Worm (Caenorhabditis elegans) whole organism, L2 larva: ENCODE results near the gene F25F2.1.

Source experiments
- C34F6.9 ChIP-seq: fragments of 150-350 bp; optimal IDR thresholded peaks from 2 replicates; lab custom pipeline; 2014; ENCODE audit warnings: missing biosample characterization, missing genetic modification characterization
- F13H6.1 ChIP-seq: sonication (generic microtip); optimal IDR thresholded peaks from 2 replicates; lab custom pipeline; 2016; ENCODE audit warnings: missing genetic modification characterization, missing compliant biosample characterization
- R02D3.7 ChIP-seq: fragments of 150-350 bp; optimal IDR thresholded peaks from 2 replicates; lab custom pipeline; 2014; ENCODE audit warnings: missing biosample characterization, missing genetic modification characterization
- Y55F3AM.14 ChIP-seq: fragments of 200-800 bp; sonication (Bioruptor generic); optimal IDR thresholded peaks from 2 replicates; lab custom pipeline; 2018; ENCODE audit warnings: mild to moderate bottlenecking, missing genetic modification characterization, missing compliant biosample characterization
- alr-1 ChIP-seq: fragments of 150-350 bp; optimal IDR thresholded peaks from 2 replicates; lab custom pipeline; 2014; ENCODE audit warnings: missing biosample characterization, missing genetic modification characterization
- aly-2 ChIP-seq: fragments of 150-350 bp; optimal IDR thresholded peaks from 2 replicates; lab custom pipeline; 2014; ENCODE audit warnings: missing biosample characterization, missing genetic modification characterization
- ama-1 ChIP-seq: fragments of 150-350 bp; optimal IDR thresholded peaks from 2 replicates; lab custom pipeline; 2018; ENCODE audit warnings: inconsistent platforms
- blmp-1 ChIP-seq: sonication (generic microtip); optimal IDR thresholded peaks from 2 replicates; lab custom pipeline; 2017; ENCODE audit warnings: missing genetic modification characterization, mild to moderate bottlenecking, missing compliant biosample characterization, antibody characterized with exemption, moderate library complexity; ENCODE audit not compliant: insufficient read depth
- crh-2 ChIP-seq: sonication (generic microtip); optimal IDR thresholded peaks from 2 replicates; lab custom pipeline; 2017; ENCODE audit warnings: missing biosample characterization, missing genetic modification characterization
- egl-27 ChIP-seq: sonication (generic microtip); optimal IDR thresholded peaks from 3 replicates; lab custom pipeline; 2017; ENCODE audit warnings: missing biosample characterization, missing genetic modification reagents, missing genetic modification characterization
- elt-1 ChIP-seq: fragments of 150-350 bp; optimal IDR thresholded peaks from 2 replicates; lab custom pipeline; 2014; ENCODE audit warnings: missing biosample characterization, missing genetic modification characterization
- elt-3 ChIP-seq: sonication (generic microtip); optimal IDR thresholded peaks from 2 replicates; lab custom pipeline; 2017; ENCODE audit warnings: missing biosample characterization, missing genetic modification characterization
- fos-1 ChIP-seq: fragments of 150-350 bp; optimal IDR thresholded peaks from 2 replicates; lab custom pipeline; 2014; ENCODE audit warnings: missing biosample characterization, missing genetic modification characterization
- gmeb-1 ChIP-seq: fragments of 150-350 bp; optimal IDR thresholded peaks from 2 replicates; lab custom pipeline; 2014; ENCODE audit warnings: missing biosample characterization, missing genetic modification characterization
- lin-11 ChIP-seq: fragments of 150-350 bp; sonication (generic microtip); optimal IDR thresholded peaks from 2 replicates; lab custom pipeline; 2014; ENCODE audit warnings: missing biosample characterization, missing genetic modification characterization, inconsistent platforms, mixed read lengths
- lin-13 ChIP-seq: fragments of 150-350 bp; optimal IDR thresholded peaks from 2 replicates; lab custom pipeline; 2014; ENCODE audit warnings: missing biosample characterization, missing genetic modification reagents, missing genetic modification characterization
- lin-39 ChIP-seq: fragments of 150-350 bp; optimal IDR thresholded peaks from 2 replicates; lab custom pipeline; 2014; ENCODE audit warnings: missing biosample characterization, missing genetic modification reagents, missing genetic modification characterization
- lsy-2 ChIP-seq, 2 experiments: fragments of 150-350 bp in 1 of 2; sonication (generic microtip) in 1 of 2; optimal IDR thresholded peaks; 2 replicates each; lab custom pipeline; 2014 to 2017; ENCODE audit warnings: missing biosample characterization in 2 of 2, missing genetic modification characterization in 2 of 2
- mab-5 ChIP-seq: fragments of 150-350 bp; optimal IDR thresholded peaks from 2 replicates; lab custom pipeline; 2014; ENCODE audit warnings: missing biosample characterization, missing genetic modification characterization
- mdl-1 ChIP-seq, 2 experiments: fragments of 150-350 bp in 1 of 2; sonication (generic microtip) in 1 of 2; optimal IDR thresholded peaks; 2 replicates each; lab custom pipeline; 2017; ENCODE audit warnings: missing biosample characterization in 2 of 2, missing genetic modification characterization in 2 of 2
- nhr-10 ChIP-seq: sonication (generic microtip); optimal IDR thresholded peaks from 2 replicates; lab custom pipeline; 2017; ENCODE audit warnings: missing biosample characterization, missing genetic modification characterization
- nhr-12 ChIP-seq: fragments of 150-350 bp; optimal IDR thresholded peaks from 2 replicates; lab custom pipeline; 2014; ENCODE audit warnings: missing biosample characterization, missing genetic modification characterization
- nhr-129 ChIP-seq: fragments of 150-350 bp; optimal IDR thresholded peaks from 2 replicates; lab custom pipeline; 2014; ENCODE audit warnings: missing biosample characterization, missing genetic modification characterization
- nhr-21 ChIP-seq: fragments of 150-350 bp; optimal IDR thresholded peaks from 2 replicates; lab custom pipeline; 2014; ENCODE audit warnings: missing biosample characterization, missing genetic modification characterization
- nhr-23 ChIP-seq: fragments of 150-350 bp; optimal IDR thresholded peaks from 2 replicates; lab custom pipeline; 2014; ENCODE audit warnings: missing biosample characterization, missing genetic modification reagents, missing genetic modification characterization
- nhr-237 ChIP-seq: fragments of 150-350 bp; optimal IDR thresholded peaks from 2 replicates; lab custom pipeline; 2014; ENCODE audit warnings: missing biosample characterization, missing genetic modification characterization
- nhr-25 ChIP-seq: fragments of 150-350 bp; sonication (generic microtip); optimal IDR thresholded peaks from 3 replicates; lab custom pipeline; 2014; ENCODE audit warnings: missing biosample characterization, missing genetic modification characterization
- nhr-6 ChIP-seq: fragments of 150-350 bp; optimal IDR thresholded peaks from 2 replicates; lab custom pipeline; 2014; ENCODE audit warnings: missing biosample characterization, missing genetic modification characterization
- nhr-77 ChIP-seq: fragments of 150-350 bp; optimal IDR thresholded peaks from 2 replicates; lab custom pipeline; 2014; ENCODE audit warnings: missing biosample characterization, missing genetic modification characterization
- peb-1 ChIP-seq: fragments of 150-350 bp; optimal IDR thresholded peaks from 2 replicates; lab custom pipeline; 2014; ENCODE audit warnings: missing biosample characterization, missing genetic modification characterization
- sem-4 ChIP-seq: fragments of 150-350 bp; optimal IDR thresholded peaks from 2 replicates; lab custom pipeline; 2014; ENCODE audit warnings: missing biosample characterization, missing genetic modification reagents, missing genetic modification characterization
- skn-1 ChIP-seq: sonication (generic microtip); optimal IDR thresholded peaks from 2 replicates; lab custom pipeline; 2017; ENCODE audit warnings: missing biosample characterization, missing genetic modification characterization
- sma-3 ChIP-seq: sonication (generic microtip); optimal IDR thresholded peaks from 2 replicates; lab custom pipeline; 2016; ENCODE audit warnings: missing genetic modification reagents, missing genetic modification characterization, missing compliant biosample characterization
- sma-9 ChIP-seq, 2 experiments: fragments of 150-350 bp in 1 of 2; sonication (generic microtip) in 1 of 2; optimal IDR thresholded peaks; 2 replicates each; lab custom pipeline; 2014 to 2016; ENCODE audit warnings: missing genetic modification characterization in 2 of 2, mild to moderate bottlenecking in 1 of 2, missing biosample characterization in 1 of 2, missing compliant biosample characterization in 1 of 2, missing genetic modification reagents in 1 of 2, moderate library complexity in 1 of 2
- snpc-4 ChIP-seq: fragments of 150-350 bp; optimal IDR thresholded peaks from 2 replicates; lab custom pipeline; 2014; ENCODE audit warnings: missing biosample characterization, missing genetic modification characterization
- unc-39 ChIP-seq: fragments of 150-350 bp; optimal IDR thresholded peaks from 2 replicates; lab custom pipeline; 2014; ENCODE audit warnings: missing biosample characterization, missing genetic modification characterization
- unc-55 ChIP-seq: fragments of 150-350 bp; sonication (generic microtip); optimal IDR thresholded peaks from 3 replicates; lab custom pipeline; 2014; ENCODE audit warnings: missing biosample characterization, missing genetic modification reagents, missing genetic modification characterization
- unc-62 ChIP-seq: fragments of 150-350 bp; optimal IDR thresholded peaks from 2 replicates; lab custom pipeline; 2014; ENCODE audit warnings: missing biosample characterization, missing genetic modification reagents, missing genetic modification characterization
- zag-1 ChIP-seq: fragments of 150-350 bp; optimal IDR thresholded peaks from 2 replicates; lab custom pipeline; 2014; ENCODE audit warnings: missing biosample characterization, missing genetic modification characterization
- ztf-11 ChIP-seq: sonication (generic microtip); optimal IDR thresholded peaks from 2 replicates; lab custom pipeline; 2017; ENCODE audit warnings: missing biosample characterization, missing genetic modification characterization

F25F2.1 gene

ce11 chrIII:4548739-4549138 lies 40.1 kb downstream of the F25F2.1 start, which contains the start of gene M88.4:
TSS of gene M88.4 (plus strand) at chrIII:4549039.
- TF ChIP-seq unc-55 (GFP tag; lab: Kevin White, UChicago): no peak
- no peak for TF ChIP-seq unc-39 (tag; lab: Kevin White, UChicago)
- TF ChIP-seq lin-39 (tag; lab: Kevin White, UChicago): no peak
- TF ChIP-seq skn-1 (tag; lab: Kevin White, UChicago): no peak
- TF ChIP-seq lin-11 (tag; lab: Kevin White, UChicago): no peak
- TF ChIP-seq blmp-1 (tag; lab: Kevin White, UChicago): no peak

- TF ChIP-seq gmeb-1 (peak; percentile 49), nhr-25 (peak; percentile 56), lsy-2 (tag; optimal IDR thresholded peaks at IDR 0.05; lab: Kevin White, UChicago) (peak in 1 of 2 experiments; percentile 71), fos-1 (tag; lab: Kevin White, UChicago) (peak; percentile 83), aly-2 (no peak), nhr-10 (tag; lab: Kevin White, UChicago) (no peak), mab-5 (tag; lab: Kevin White, UChicago) (peak; percentile 17), F13H6.1 (tag; lab: Kevin White, UChicago) (peak; percentile 83), unc-39 (tag; lab: Kevin White, UChicago) (no peak), nhr-21 (tag; lab: Kevin White, UChicago) (peak; percentile 24), zag-1 (tag; lab: Kevin White, UChicago) (peak; percentile 32), sma-3 (GFP tag; lab: Kevin White, UChicago) (peak; percentile 46), crh-2 (peak; percentile 71), lin-11 (tag; lab: Kevin White, UChicago) (peak; percentile 37), nhr-6 (tag; lab: Kevin White, UChicago) (no peak), lin-13 (GFP tag; lab: Kevin White, UChicago) (peak; percentile 54), mdl-1 (tag; optimal IDR thresholded peaks at IDR 0.05; lab: Kevin White, UChicago) (peak; percentile 26 to 49), nhr-23 (tag; lab: Kevin White, UChicago) (no peak), ama-1 (lab: Kevin White, UChicago) (no peak), blmp-1 (tag; lab: Kevin White, UChicago) (peak; percentile 5), nhr-12 (tag; lab: Kevin White, UChicago) (no peak), R02D3.7 (tag; lab: Kevin White, UChicago) (no peak), skn-1 (tag; lab: Kevin White, UChicago) (no peak), peb-1 (tag; lab: Kevin White, UChicago) (peak; percentile 71), C34F6.9 (tag; lab: Kevin White, UChicago) (peak; percentile 80), nhr-129 (peak; percentile 91), Y55F3AM.14 (GFP tag; lab: Kevin White, UChicago) (peak; percentile 28), sma-9 (GFP tag; optimal IDR thresholded peaks at IDR 0.05; lab: Kevin White, UChicago) (peak; percentile 85), sma-9 (tag; optimal IDR thresholded peaks at IDR 0.05; lab: Kevin White, UChicago) (no peak), elt-3 (tag; lab: Kevin White, UChicago) (no peak), nhr-77 (no peak), sem-4 (tag; lab: Kevin White, UChicago) (peak; percentile 50), unc-55 (GFP tag; lab: Kevin White, UChicago) (peak; percentile 68), elt-1 (tag; lab: Kevin White, UChicago) (no peak), egl-27 (tag; lab: Kevin White, UChicago) (peak; percentile 61)
- TF ChIP-seq, all 48 proteins: peak for 22
Measured at ce11 chrIII:4551963-4552362, 43.3 kb downstream of the F25F2.1 start.

- TF ChIP-seq fos-1 (tag; lab: Kevin White, UChicago) (peak; percentile 21), elt-3 (tag; lab: Kevin White, UChicago) (no peak), nhr-6 (tag; lab: Kevin White, UChicago) (no peak), lin-39 (tag; lab: Kevin White, UChicago) (no peak)
Measured at ce11 chrIII:4552872-4553271, 44.2 kb downstream of the F25F2.1 start.

DNA sequence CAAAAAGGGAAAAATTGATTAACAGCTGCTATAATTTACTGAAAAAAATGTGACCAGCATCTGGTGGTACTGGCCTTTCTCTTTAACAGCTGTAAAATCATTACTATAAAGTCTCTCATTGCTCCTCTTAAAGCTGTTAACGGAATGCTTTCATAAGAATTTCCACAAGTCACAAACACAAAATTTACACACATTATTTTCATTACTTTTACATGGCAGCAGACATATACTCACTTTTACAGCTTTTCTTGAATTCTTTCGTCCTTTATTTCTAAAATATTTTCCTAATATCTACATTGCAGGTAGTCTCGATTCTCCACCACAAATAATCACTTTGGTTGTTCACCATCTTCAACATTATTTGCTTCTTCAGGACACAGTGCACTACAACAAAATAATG lies 44.7 kb downstream of the F25F2.1 start, which contains the start of gene imph-1:
Gene imph-1 (plus strand): TSS at position 301 of the 400 bp plus-strand sequence.
- TF ChIP-seq ztf-11 (no peak), skn-1 (tag; lab: Kevin White, UChicago) (no peak), alr-1 (tag; lab: Kevin White, UChicago) (no peak), C34F6.9 (tag; lab: Kevin White, UChicago) (no peak), snpc-4 (tag; lab: Kevin White, UChicago) (no peak), nhr-21 (tag; lab: Kevin White, UChicago) (no peak), zag-1 (tag; lab: Kevin White, UChicago) (no peak), nhr-12 (tag; lab: Kevin White, UChicago) (no peak), sem-4 (tag; lab: Kevin White, UChicago) (no peak), gmeb-1 (no peak), nhr-77 (no peak), unc-62 (no peak), nhr-237 (tag; lab: Kevin White, UChicago) (no peak), unc-39 (tag; lab: Kevin White, UChicago) (no peak), elt-1 (tag; lab: Kevin White, UChicago) (no peak), sma-9 (GFP tag; optimal IDR thresholded peaks at IDR 0.05; lab: Kevin White, UChicago) (no peak), sma-9 (tag; optimal IDR thresholded peaks at IDR 0.05; lab: Kevin White, UChicago) (no peak)
